Fruit fly (Drosophila melanogaster) whole organism, pupa: ENCODE data around the gene soti.

Experiments used
- CG10348 ChIP-seq: fragments of 200-800 bp; sonication (Bioruptor generic); IDR thresholded peaks from 2 replicates; pipeline ENCODE4 v1.3.6; 2022; ENCODE audit warnings: missing biosample characterization, missing genetic modification characterization
- CG12605 ChIP-seq: fragments of 200-800 bp; sonication (Bioruptor generic); IDR thresholded peaks from 2 replicates; pipeline ENCODE4 v1.3.6; 2022; ENCODE audit warnings: missing biosample characterization, missing genetic modification characterization
- CG13204 ChIP-seq: fragments of 200-800 bp; sonication (Bioruptor generic); optimal IDR thresholded peaks from 2 replicates; lab custom pipeline; 2018; ENCODE audit warnings: missing biosample characterization, mild to moderate bottlenecking, missing genetic modification characterization, moderate library complexity
- CG14655 ChIP-seq: fragments of 200-800 bp; sonication (Bioruptor generic); optimal IDR thresholded peaks from 3 replicates; lab custom pipeline; 2017; ENCODE audit warnings: mild to moderate bottlenecking, missing biosample characterization, missing genetic modification reagents, missing genetic modification characterization
- CG15710 ChIP-seq: fragments of 200-800 bp; sonication (Bioruptor generic); optimal IDR thresholded peaks from 2 replicates; lab custom pipeline; 2018; ENCODE audit warnings: missing biosample characterization, mild to moderate bottlenecking, missing genetic modification characterization, moderate library complexity
- CG17806 ChIP-seq: fragments of 200-800 bp; sonication (Bioruptor generic); optimal IDR thresholded peaks from 2 replicates; lab custom pipeline; 2018; ENCODE audit warnings: missing biosample characterization, mild to moderate bottlenecking, missing genetic modification characterization, moderate library complexity
- CG32121 ChIP-seq: fragments of 200-800 bp; sonication (Bioruptor generic); IDR thresholded peaks from 2 replicates; pipeline ENCODE4 v1.3.6; 2022; ENCODE audit warnings: missing biosample characterization, missing genetic modification characterization
- CG34367 ChIP-seq: fragments of 200-800 bp; sonication (Bioruptor generic); optimal IDR thresholded peaks from 2 replicates; lab custom pipeline; 2018; ENCODE audit warnings: missing biosample characterization, mild to moderate bottlenecking, missing genetic modification characterization
- CG4496 ChIP-seq: fragments of 200-800 bp; sonication (Bioruptor generic); IDR thresholded peaks from 3 replicates; pipeline ENCODE4 v1.3.6; 2022; ENCODE audit warnings: missing biosample characterization, missing genetic modification characterization
- CG8159 ChIP-seq: fragments of 200-800 bp; sonication (Bioruptor generic); optimal IDR thresholded peaks from 3 replicates; lab custom pipeline; 2018; ENCODE audit warnings: missing biosample characterization, mild to moderate bottlenecking, missing genetic modification characterization, moderate library complexity
- CG8301 ChIP-seq: fragments of 200-800 bp; sonication (Bioruptor generic); optimal IDR thresholded peaks from 2 replicates; lab custom pipeline; 2018; ENCODE audit warnings: missing biosample characterization, mild to moderate bottlenecking, missing genetic modification characterization
- CG9948 ChIP-seq: fragments of 200-800 bp; sonication (Bioruptor generic); optimal IDR thresholded peaks from 2 replicates; lab custom pipeline; 2018; ENCODE audit warnings: missing biosample characterization, mild to moderate bottlenecking, missing genetic modification characterization, moderate library complexity
- D1 ChIP-seq: fragments of 200-800 bp; sonication (Bioruptor generic); optimal IDR thresholded peaks from 2 replicates; lab custom pipeline; 2018; ENCODE audit warnings: missing biosample characterization, mild to moderate bottlenecking, missing genetic modification characterization, moderate library complexity
- EcR ChIP-seq: fragments of 200-800 bp; sonication (Bioruptor generic); optimal IDR thresholded peaks from 3 replicates; lab custom pipeline; 2019; ENCODE audit warnings: missing biosample characterization, missing genetic modification characterization, mild to moderate bottlenecking, moderate library complexity, missing genetic modification reagents
- Ets98B ChIP-seq: fragments of 200-800 bp; sonication (Bioruptor generic); IDR thresholded peaks from 2 replicates; pipeline ENCODE4 v1.3.6; 2022; ENCODE audit warnings: missing biosample characterization, missing genetic modification characterization
- Pif1A ChIP-seq: fragments of 200-800 bp; sonication (Bioruptor generic); optimal IDR thresholded peaks from 3 replicates; lab custom pipeline; 2016; ENCODE audit warnings: missing biosample characterization, missing genetic modification characterization
- Pif1B ChIP-seq: fragments of 200-800 bp; sonication (Bioruptor generic); optimal IDR thresholded peaks from 3 replicates; lab custom pipeline; 2016; ENCODE audit warnings: missing biosample characterization, missing genetic modification characterization
- Snoo ChIP-seq: fragments of 200-800 bp; sonication (Bioruptor generic); optimal IDR thresholded peaks from 3 replicates; lab custom pipeline; 2017; ENCODE audit warnings: missing biosample characterization, mild to moderate bottlenecking, missing genetic modification characterization, inconsistent platforms
- fd96Ca ChIP-seq: fragments of 200-800 bp; sonication (Bioruptor generic); IDR thresholded peaks from 3 replicates; pipeline ENCODE4 v1.3.6; 2022; ENCODE audit warnings: missing biosample characterization, missing genetic modification characterization
- gl ChIP-seq: fragments of 200-800 bp; sonication (Bioruptor generic); optimal IDR thresholded peaks from 2 replicates; lab custom pipeline; 2018; ENCODE audit warnings: missing biosample characterization, mild to moderate bottlenecking, missing genetic modification characterization
- rn ChIP-seq: fragments of 200-800 bp; sonication (Bioruptor generic); IDR thresholded peaks from 2 replicates; pipeline ENCODE4 v1.3.6; 2022; ENCODE audit warnings: missing biosample characterization, missing genetic modification characterization

Gene soti

dm6 chr3R:14410396-14410795, 28.9 kb upstream of the soti start:
- no peak for TF ChIP-seq CG14655
- peak; percentile 36 for TF ChIP-seq EcR
- TF ChIP-seq CG9948 (tag; lab: Kevin White, UChicago) = peak; percentile 51
- TF ChIP-seq CG17806 (tag; lab: Kevin White, UChicago) = peak; percentile 52
- TF ChIP-seq CG34367 (tag; lab: Kevin White, UChicago) = peak; percentile 39
- peak; percentile 11 for TF ChIP-seq Pif1B (GFP tag; lab: Kevin White, UChicago)
- TF ChIP-seq Ets98B (GFP tag; lab: Robert Waterston, UW) = no peak
- peak; percentile 59 for TF ChIP-seq CG8159 (tag; lab: Kevin White, UChicago)
- no peak for TF ChIP-seq CG8301 (tag; lab: Kevin White, UChicago)
- TF ChIP-seq CG32121 (GFP tag; lab: Robert Waterston, UW) = no peak
- peak; percentile 62 for TF ChIP-seq CG15710 (tag; lab: Kevin White, UChicago)
- TF ChIP-seq, all 21 proteins: peak for 7

- no peak for TF ChIP-seq CG8301 (tag; lab: Kevin White, UChicago)
- TF ChIP-seq Pif1B (GFP tag; lab: Kevin White, UChicago) = no peak
- TF ChIP-seq EcR = no peak
- TF ChIP-seq CG12605 (GFP tag; lab: Robert Waterston, UW) = no peak
- TF ChIP-seq CG4496 = no peak
- no peak for TF ChIP-seq CG8159 (tag; lab: Kevin White, UChicago)
- no peak for TF ChIP-seq Pif1A (GFP tag; lab: Kevin White, UChicago)
- no peak for TF ChIP-seq Snoo (tag; lab: Kevin White, UChicago)
- no peak for TF ChIP-seq CG10348
- TF ChIP-seq Ets98B (GFP tag; lab: Robert Waterston, UW) = no peak
- TF ChIP-seq CG14655 = no peak
- TF ChIP-seq CG15710 (tag; lab: Kevin White, UChicago) = no peak
- TF ChIP-seq D1 (tag; lab: Kevin White, UChicago) = no peak
- no peak for TF ChIP-seq CG13204 (GFP tag; lab: Kevin White, UChicago)
- no peak for TF ChIP-seq CG9948 (tag; lab: Kevin White, UChicago)
- no peak for TF ChIP-seq rn (GFP tag; lab: Robert Waterston, UW)
- no peak for TF ChIP-seq gl (tag; lab: Kevin White, UChicago)
- no peak for TF ChIP-seq CG17806 (tag; lab: Kevin White, UChicago)
Observed at dm6 chr3R:14406648-14407047, 25.1 kb upstream of the soti start.

- TF ChIP-seq Ets98B (GFP tag; lab: Robert Waterston, UW) (peak; percentile 31; the same call in 1 of the 2 replicates), CG12605 (GFP tag; lab: Robert Waterston, UW) (0 out of 2 replicates have a peak, but pooled peaks have one; percentile 23), CG15710 (tag; lab: Kevin White, UChicago) (no peak), rn (GFP tag; lab: Robert Waterston, UW) (0 out of 2 replicates have a peak, but pooled peaks have one; percentile 10), CG4496 (peak; percentile 85), CG32121 (GFP tag; lab: Robert Waterston, UW) (no peak)
Observed at dm6 chr3R:14405312-14405711, 23.8 kb upstream of the soti start.

dm6 chr3R:14399375-14399774, 17.9 kb upstream of the soti start:
- TF ChIP-seq Ets98B (GFP tag; lab: Robert Waterston, UW) = peak; percentile 22; the same call in 1 of the 2 replicates
- peak; percentile 39 for TF ChIP-seq Pif1A (GFP tag; lab: Kevin White, UChicago)
- TF ChIP-seq D1 (tag; lab: Kevin White, UChicago) = no peak
- 0 out of 3 replicates have a peak, but pooled peaks have one; percentile 11 for TF ChIP-seq CG4496
- TF ChIP-seq CG8301 (tag; lab: Kevin White, UChicago) = no peak
- no peak for TF ChIP-seq CG15710 (tag; lab: Kevin White, UChicago)
- peak; percentile 49 for TF ChIP-seq CG8159 (tag; lab: Kevin White, UChicago)
- peak; percentile 3 for TF ChIP-seq Pif1B (GFP tag; lab: Kevin White, UChicago)
- peak; percentile 23 for TF ChIP-seq CG14655
- TF ChIP-seq CG17806 (tag; lab: Kevin White, UChicago) = peak; percentile 57
- no peak for TF ChIP-seq CG34367 (tag; lab: Kevin White, UChicago)
- TF ChIP-seq fd96Ca (GFP tag; lab: Robert Waterston, UW) = peak; percentile 32; the same call in 2 of the 3 replicates

DNA sequence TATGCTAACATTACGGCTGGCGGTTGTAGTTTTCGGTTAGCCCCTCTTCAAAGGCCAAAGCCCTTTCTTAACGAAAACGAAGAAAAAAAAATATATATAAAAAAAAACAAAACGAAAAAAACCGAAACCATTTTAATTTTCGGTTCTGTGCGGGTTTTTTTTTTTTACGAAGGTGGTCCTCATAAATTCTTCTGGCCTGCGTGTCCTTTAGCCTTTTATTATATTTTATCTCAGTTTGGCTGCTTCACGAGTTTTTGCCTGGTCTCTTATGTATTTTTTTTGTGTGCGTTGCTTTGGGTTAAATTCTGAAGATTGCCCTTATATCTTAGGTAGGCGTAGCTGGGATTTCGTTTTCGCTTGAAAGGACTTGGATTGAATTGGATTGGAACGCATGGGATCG, 17.1 kb upstream of the soti start:
- TF ChIP-seq CG32121 (GFP tag; lab: Robert Waterston, UW) = no peak
- TF ChIP-seq Snoo (tag; lab: Kevin White, UChicago) = no peak
- TF ChIP-seq CG8301 (tag; lab: Kevin White, UChicago) = no peak
- no peak for TF ChIP-seq CG34367 (tag; lab: Kevin White, UChicago)
- TF ChIP-seq CG17806 (tag; lab: Kevin White, UChicago) = no peak
- no peak for TF ChIP-seq CG8159 (tag; lab: Kevin White, UChicago)
- TF ChIP-seq fd96Ca (GFP tag; lab: Robert Waterston, UW) = no peak
- TF ChIP-seq CG10348 = no peak
- no peak for TF ChIP-seq CG4496
- TF ChIP-seq D1 (tag; lab: Kevin White, UChicago) = no peak
- TF ChIP-seq, all 21 proteins: peak for 0

DNA sequence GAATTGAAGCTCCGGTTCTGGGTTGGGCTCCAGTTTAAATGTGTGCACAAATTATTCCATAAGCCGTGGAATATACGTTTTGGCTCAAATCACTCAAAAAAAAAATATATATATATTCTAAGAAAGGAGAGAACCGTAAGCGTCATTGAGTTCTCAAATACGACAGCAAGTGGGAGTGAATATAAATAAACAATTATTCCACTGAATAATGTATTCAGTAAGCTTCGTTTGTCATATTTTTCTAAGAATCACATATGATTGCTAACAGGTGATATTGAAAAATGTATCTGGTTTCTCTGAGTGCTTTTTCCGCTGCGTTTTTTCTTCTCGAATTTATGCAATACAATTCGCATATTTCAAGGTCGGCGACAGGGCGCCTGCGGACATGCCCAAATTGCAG, 16.4 kb upstream of the soti start:
- TF ChIP-seq Snoo (tag; lab: Kevin White, UChicago) (peak; percentile 15), CG8159 (tag; lab: Kevin White, UChicago) (peak; percentile 46), D1 (tag; lab: Kevin White, UChicago) (no peak), CG17806 (tag; lab: Kevin White, UChicago) (peak; percentile 4)
